Fruit fly (Drosophila melanogaster): Measurements from ENCODE around the gene CG14321.
A peak's percentile ranks its signal among the peaks of the same experiment; 100 is the strongest.

Gene CG14321

DNA sequence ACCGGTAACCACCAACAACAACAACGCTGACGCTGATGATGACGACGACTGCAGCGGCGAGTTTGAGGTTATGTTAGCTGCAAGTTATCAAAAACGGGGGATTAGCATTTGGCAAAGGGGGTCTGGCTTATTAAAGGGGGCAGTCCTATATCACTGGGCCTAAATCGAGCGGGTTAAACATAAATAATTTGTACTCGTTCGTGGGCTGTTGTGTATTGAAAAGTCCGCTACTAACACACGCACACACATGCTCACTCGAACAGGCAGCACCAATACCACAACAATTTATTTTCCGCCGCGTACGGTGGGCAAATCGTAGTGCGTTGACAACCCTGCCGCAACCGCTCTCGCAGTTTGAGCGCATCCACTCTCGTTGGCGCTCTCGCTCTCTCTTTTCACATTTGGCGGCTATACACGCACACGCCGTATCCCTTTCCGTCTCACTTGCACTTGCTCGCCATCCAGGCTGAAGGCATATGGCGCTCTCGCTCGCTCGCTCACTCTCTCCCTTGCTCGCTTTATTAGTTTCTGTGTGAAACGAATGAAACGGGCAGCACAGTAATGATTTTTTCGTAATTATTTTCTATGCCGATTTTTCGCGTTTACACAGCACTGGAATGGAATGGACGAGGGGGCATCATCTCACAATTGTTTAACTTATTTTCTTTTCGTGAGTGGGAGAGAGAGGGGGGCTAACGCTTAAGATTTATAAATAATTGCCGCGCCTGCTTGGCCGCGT lies 16.4 kb upstream of the CG14321 start (continued):
- no peak for TF ChIP-seq klu (GFP tag; IDR thresholded peaks at IDR 0.05)
- no peak for TF ChIP-seq hb (GFP tag; IDR thresholded peaks at IDR 0.05; ENCODE audit: partially characterized antibody)
- no peak for TF ChIP-seq z (GFP tag; IDR thresholded peaks at IDR 0.05)
- TF ChIP-seq CG2120 (GFP tag; optimal IDR thresholded peaks at IDR 0.05): peak; percentile 60
- no peak for TF ChIP-seq CG17612 (GFP tag; IDR thresholded peaks at IDR 0.05)
- no peak for TF ChIP-seq CG18764 (GFP tag; optimal IDR thresholded peaks at IDR 0.05)
- no peak for TF ChIP-seq crol (GFP tag; IDR thresholded peaks at IDR 0.05)
- TF ChIP-seq bowl (GFP tag; IDR thresholded peaks at IDR 0.05): no peak
- peak; percentile 46 for TF ChIP-seq nerfin-1 (tag; optimal IDR thresholded peaks at IDR 0.05)
- peak; percentile 28 for TF ChIP-seq CG2678 (tag; optimal IDR thresholded peaks at IDR 0.05)
- TF ChIP-seq CG15479 (GFP tag; optimal IDR thresholded peaks at IDR 0.05): peak; percentile 57
- TF ChIP-seq CG1603 (tag; optimal IDR thresholded peaks at IDR 0.05): peak; percentile 20
- TF ChIP-seq CG11696 (GFP tag; IDR thresholded peaks at IDR 0.05): no peak
- peak; percentile 49 for TF ChIP-seq cad (GFP tag; optimal IDR thresholded peaks at IDR 0.05)
- no peak for TF ChIP-seq usp (GFP tag; optimal IDR thresholded peaks at IDR 0.05)
- TF ChIP-seq pho (GFP tag; optimal IDR thresholded peaks at IDR 0.05): peak; percentile 17
- peak; percentile 6 for TF ChIP-seq Mes4 (GFP tag; optimal IDR thresholded peaks at IDR 0.05)
- no peak for TF ChIP-seq ro (GFP tag; IDR thresholded peaks at IDR 0.05)
- TF ChIP-seq BEAF-32 (GFP tag; optimal IDR thresholded peaks at IDR 0.05): peak; percentile 20
- peak; percentile 40 for TF ChIP-seq sug (tag; optimal IDR thresholded peaks at IDR 0.05)
- peak; percentile 38 for TF ChIP-seq sd (tag; optimal IDR thresholded peaks at IDR 0.05)
- TF ChIP-seq ranshi (GFP tag; IDR thresholded peaks at IDR 0.05): no peak
- peak; percentile 46 for TF ChIP-seq caup (GFP tag; optimal IDR thresholded peaks at IDR 0.05; ENCODE audit: severe bottlenecking)
- no peak for TF ChIP-seq CG10959 (GFP tag; IDR thresholded peaks at IDR 0.05)
- TF ChIP-seq ci (GFP tag; IDR thresholded peaks at IDR 0.05): no peak
- peak; percentile 30 for TF ChIP-seq fd64A (GFP tag; optimal IDR thresholded peaks at IDR 0.05)
- TF ChIP-seq CG7372 (GFP tag; IDR thresholded peaks at IDR 0.05): no peak
- TF ChIP-seq gcm2 (GFP tag; optimal IDR thresholded peaks at IDR 0.05): peak; percentile 5
- no peak for TF ChIP-seq Dfd (GFP tag; optimal IDR thresholded peaks at IDR 0.05)
- peak; percentile 36 for TF ChIP-seq CG16863 (GFP tag; optimal IDR thresholded peaks at IDR 0.05)
- TF ChIP-seq ara (GFP tag; IDR thresholded peaks at IDR 0.05): no peak
- TF ChIP-seq wek (GFP tag; optimal IDR thresholded peaks at IDR 0.05): peak; percentile 9
- TF ChIP-seq CG15514 (GFP tag; optimal IDR thresholded peaks at IDR 0.05): peak; percentile 47
- no peak for TF ChIP-seq CG13287 (GFP tag; IDR thresholded peaks at IDR 0.05; ENCODE audit: partially characterized antibody)
- TF ChIP-seq gt (GFP tag; IDR thresholded peaks at IDR 0.05): no peak
- TF ChIP-seq lbe (GFP tag; optimal IDR thresholded peaks at IDR 0.05): peak; percentile 87
- no peak for TF ChIP-seq mam (GFP tag; optimal IDR thresholded peaks at IDR 0.05)
- TF ChIP-seq Drgx (GFP tag; IDR thresholded peaks at IDR 0.05): no peak
- peak; percentile 32 for TF ChIP-seq CG6813 (GFP tag; optimal IDR thresholded peaks at IDR 0.05)
- TF ChIP-seq CTCF (GFP tag; optimal IDR thresholded peaks at IDR 0.05): no peak
- TF ChIP-seq zfh2 (GFP tag; optimal IDR thresholded peaks at IDR 0.05): peak; percentile 51
- TF ChIP-seq corto (GFP tag; optimal IDR thresholded peaks at IDR 0.05): peak; percentile 41
- TF ChIP-seq Deaf1 (tag; optimal IDR thresholded peaks at IDR 0.05): peak; percentile 75
- no peak for TF ChIP-seq inv (GFP tag; IDR thresholded peaks at IDR 0.05; ENCODE audit: partially characterized antibody)
